Fruit fly (Drosophila melanogaster) whole organism, embryonic: ENCODE measurements around the gene IntS9.
A peak's percentile ranks its signal among the peaks of the same experiment; 100 is the strongest.

Experiments
- Asciz ChIP-seq: fragments of 200-800 bp; sonication (Bioruptor generic); optimal IDR thresholded peaks from 2 replicates; lab custom pipeline; 2017; ENCODE audit warnings: missing biosample characterization, mild to moderate bottlenecking, missing genetic modification characterization, missing genetic modification reagents
- B-H2 ChIP-seq: fragments of 200-800 bp; sonication (Bioruptor generic); optimal IDR thresholded peaks from 2 replicates; lab custom pipeline; 2018; ENCODE audit warnings: missing biosample characterization, mild to moderate bottlenecking, missing genetic modification characterization
- CG10366 ChIP-seq: fragments of 200-800 bp; sonication (Bioruptor generic); IDR thresholded peaks from 2 replicates; pipeline ENCODE4 v1.3.6; 2022; ENCODE audit warnings: missing biosample characterization, missing genetic modification characterization
- CG10959 ChIP-seq: fragments of 200-800 bp; sonication (Bioruptor generic); IDR thresholded peaks from 2 replicates; pipeline ENCODE4 v1.3.6; 2022; ENCODE audit warnings: missing biosample characterization, missing genetic modification characterization
- CG12659 ChIP-seq: fragments of 200-800 bp; sonication (Bioruptor generic); optimal IDR thresholded peaks from 3 replicates; lab custom pipeline; 2017; ENCODE audit warnings: mild to moderate bottlenecking, missing biosample characterization, missing genetic modification reagents, missing genetic modification characterization
- CG15514 ChIP-seq: fragments of 200-800 bp; sonication (Bioruptor generic); optimal IDR thresholded peaks from 3 replicates; lab custom pipeline; 2017; ENCODE audit warnings: missing biosample characterization, missing genetic modification characterization, mild to moderate bottlenecking, moderate library complexity, missing genetic modification reagents
- CG17385 ChIP-seq: fragments of 200-800 bp; sonication (Bioruptor generic); optimal IDR thresholded peaks from 3 replicates; lab custom pipeline; 2018; ENCODE audit warnings: missing biosample characterization, mild to moderate bottlenecking, missing genetic modification characterization
- CG17802 ChIP-seq: fragments of 200-800 bp; sonication (Bioruptor generic); optimal IDR thresholded peaks from 2 replicates; lab custom pipeline; 2018; ENCODE audit warnings: missing biosample characterization, mild to moderate bottlenecking, missing genetic modification characterization, moderate library complexity
- CG2889 ChIP-seq: fragments of 200-800 bp; sonication (Bioruptor generic); IDR thresholded peaks from 3 replicates; pipeline ENCODE4 v1.3.6; 2022; ENCODE audit warnings: missing biosample characterization, missing genetic modification characterization
- CG34224 ChIP-seq: fragments of 200-800 bp; sonication (Bioruptor generic); IDR thresholded peaks from 3 replicates; pipeline ENCODE4 v1.3.6; 2022; ENCODE audit warnings: missing biosample characterization, missing genetic modification characterization; ENCODE audit not compliant: partially characterized antibody
- CG5245 ChIP-seq: fragments of 200-800 bp; sonication (Bioruptor generic); optimal IDR thresholded peaks from 3 replicates; lab custom pipeline; 2016; ENCODE audit warnings: missing biosample characterization, missing genetic modification characterization
- CG7839 ChIP-seq: fragments of 200-800 bp; sonication (Bioruptor generic); optimal IDR thresholded peaks from 3 replicates; lab custom pipeline; 2018; ENCODE audit warnings: missing biosample characterization, mild to moderate bottlenecking, missing genetic modification characterization, moderate library complexity
- CG8765 ChIP-seq: fragments of 200-800 bp; sonication (Bioruptor generic); IDR thresholded peaks from 2 replicates; pipeline ENCODE4 v1.3.6; 2022; ENCODE audit warnings: missing biosample characterization, missing genetic modification characterization
- CG9437 ChIP-seq: fragments of 200-800 bp; sonication (Bioruptor generic); optimal IDR thresholded peaks from 2 replicates; lab custom pipeline; 2018; ENCODE audit warnings: missing biosample characterization, mild to moderate bottlenecking, missing genetic modification characterization
- CTCF ChIP-seq: fragments of 200-800 bp; sonication (Bioruptor generic); optimal IDR thresholded peaks from 2 replicates; lab custom pipeline; 2017; ENCODE audit warnings: missing biosample characterization, mild to moderate bottlenecking, missing genetic modification characterization, moderate library complexity
- Dll ChIP-seq: fragments of 200-800 bp; sonication (Bioruptor generic); IDR thresholded peaks from 4 replicates; pipeline ENCODE4 v1.3.6; 2022; ENCODE audit warnings: missing biosample characterization, missing genetic modification characterization; ENCODE audit not compliant: partially characterized antibody
- Dp ChIP-seq: fragments of 200-800 bp; sonication (Bioruptor generic); optimal IDR thresholded peaks from 2 replicates; lab custom pipeline; 2018; ENCODE audit warnings: missing biosample characterization, mild to moderate bottlenecking, missing genetic modification characterization, moderate library complexity
- E2f2 ChIP-seq: fragments of 200-800 bp; sonication (Bioruptor generic); IDR thresholded peaks from 2 replicates; pipeline ENCODE4 v1.3.6; 2022; ENCODE audit warnings: missing biosample characterization, missing genetic modification characterization
- HLHmδ ChIP-seq: fragments of 200-800 bp; sonication (Bioruptor generic); optimal IDR thresholded peaks from 2 replicates; lab custom pipeline; 2018; ENCODE audit warnings: missing biosample characterization, mild to moderate bottlenecking, missing genetic modification characterization, moderate library complexity
- HmgD ChIP-seq: fragments of 200-800 bp; sonication (Bioruptor generic); optimal IDR thresholded peaks from 3 replicates; lab custom pipeline; 2016; ENCODE audit warnings: missing biosample characterization, missing genetic modification characterization
- MBD-R2 ChIP-seq: fragments of 200-800 bp; sonication (Bioruptor generic); IDR thresholded peaks from 2 replicates; pipeline ENCODE4 v1.3.6; 2022; ENCODE audit warnings: missing biosample characterization, missing genetic modification characterization
- MESR4 ChIP-seq: fragments of 200-800 bp; sonication (Bioruptor generic); optimal IDR thresholded peaks from 2 replicates; lab custom pipeline; 2018; ENCODE audit warnings: missing biosample characterization, mild to moderate bottlenecking, missing genetic modification characterization, moderate library complexity
- Mad ChIP-seq: fragments of 200-800 bp; sonication (Bioruptor generic); optimal IDR thresholded peaks from 2 replicates; lab custom pipeline; 2016; ENCODE audit warnings: missing biosample characterization, missing genetic modification characterization
- Myb ChIP-seq: fragments of 200-800 bp; sonication (Bioruptor generic); optimal IDR thresholded peaks from 2 replicates; lab custom pipeline; 2016; ENCODE audit warnings: missing biosample characterization, missing genetic modification characterization
- bbx ChIP-seq: fragments of 200-800 bp; sonication (Bioruptor generic); IDR thresholded peaks from 2 replicates; pipeline ENCODE4 v1.3.6; 2022; ENCODE audit warnings: missing biosample characterization, missing genetic modification characterization; ENCODE audit not compliant: partially characterized antibody
- crol ChIP-seq: fragments of 200-800 bp; sonication (Bioruptor generic); IDR thresholded peaks from 2 replicates; pipeline ENCODE4 v1.3.6; 2022; ENCODE audit warnings: missing biosample characterization, missing genetic modification characterization
- crp ChIP-seq, 2 experiments: fragments of 200-800 bp; sonication (Bioruptor generic); optimal IDR thresholded peaks; 2 replicates in 1 of 2; 3 replicates in 1 of 2; lab custom pipeline; 2017; ENCODE audit warnings: missing biosample characterization in 2 of 2, missing genetic modification characterization in 2 of 2, mild to moderate bottlenecking in 1 of 2, moderate library complexity in 1 of 2
- jigr1 ChIP-seq: fragments of 200-800 bp; sonication (Bioruptor generic); IDR thresholded peaks from 3 replicates; pipeline ENCODE4 v1.3.6; 2022; ENCODE audit warnings: missing biosample characterization, missing genetic modification characterization
- onecut ChIP-seq: fragments of 200-800 bp; sonication (Bioruptor generic); IDR thresholded peaks from 2 replicates; pipeline ENCODE4 v1.3.6; 2022; ENCODE audit warnings: missing biosample characterization, missing genetic modification characterization
- org-1 ChIP-seq: fragments of 200-800 bp; sonication (Bioruptor generic); optimal IDR thresholded peaks from 2 replicates; lab custom pipeline; 2017; ENCODE audit warnings: missing biosample characterization, missing genetic modification characterization
- pum ChIP-seq: fragments of 200-800 bp; sonication (Bioruptor generic); optimal IDR thresholded peaks from 2 replicates; lab custom pipeline; 2016; ENCODE audit warnings: missing biosample characterization, missing genetic modification characterization
- pzg ChIP-seq: fragments of 200-800 bp; sonication (Bioruptor generic); optimal IDR thresholded peaks from 3 replicates; lab custom pipeline; 2018; ENCODE audit warnings: missing biosample characterization, mild to moderate bottlenecking, missing genetic modification characterization, moderate library complexity
- repo ChIP-seq: fragments of 200-800 bp; sonication (Bioruptor generic); optimal IDR thresholded peaks from 2 replicates; lab custom pipeline; 2016; ENCODE audit warnings: missing biosample characterization, missing genetic modification characterization
- shn ChIP-seq: fragments of 200-800 bp; sonication (Bioruptor generic); optimal IDR thresholded peaks from 3 replicates; lab custom pipeline; 2016; ENCODE audit warnings: missing biosample characterization, missing genetic modification characterization
- usp ChIP-seq: fragments of >200 bp; optimal IDR thresholded peaks from 2 replicates; lab custom pipeline; 2017; ENCODE audit warnings: missing biosample characterization, missing genetic modification characterization
- vvl ChIP-seq: fragments of 200-800 bp; sonication (Bioruptor generic); IDR thresholded peaks from 2 replicates; pipeline ENCODE4 v1.3.6; 2022; ENCODE audit warnings: missing biosample characterization, missing genetic modification characterization

IntS9 gene

DNA sequence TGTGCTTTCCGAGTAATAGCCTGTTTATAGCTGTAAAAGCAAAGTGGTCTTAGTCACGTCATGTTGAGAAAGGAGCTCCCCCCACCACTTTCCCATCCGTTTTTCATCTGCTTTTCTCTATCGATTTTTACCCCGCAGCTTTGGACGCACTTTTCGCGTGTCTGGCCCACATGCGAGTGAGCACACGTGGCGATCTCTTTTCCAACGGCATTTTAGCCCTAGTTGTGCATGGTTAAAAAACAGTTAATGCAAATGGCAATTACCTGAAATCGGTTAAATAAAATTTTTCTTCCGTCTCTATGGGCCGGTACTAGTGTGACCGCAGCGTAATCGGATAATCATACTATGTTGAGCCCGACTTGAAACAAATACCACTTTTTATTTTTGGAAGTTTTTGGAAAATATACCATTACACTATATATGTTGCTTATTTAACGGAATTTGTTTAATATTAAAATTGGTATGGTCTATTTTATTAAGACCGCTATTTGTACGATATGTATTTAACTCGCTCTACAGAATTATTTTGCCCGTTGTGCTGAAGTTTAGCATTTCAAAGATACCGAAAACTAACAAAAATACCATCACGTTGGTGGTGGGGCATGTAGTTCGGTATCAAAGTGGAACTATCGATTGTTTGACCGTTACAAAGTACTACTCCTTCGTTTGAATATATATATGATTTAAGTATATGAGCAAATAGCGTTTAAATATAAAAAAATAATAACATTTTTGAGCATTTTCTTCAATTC is 6.8 kb upstream of the IntS9 start, which contains the start of gene Zn72D (continued):
- TF ChIP-seq CG10366 (no peak), CTCF (GFP tag; lab: Kevin White, UChicago) (no peak), crol (GFP tag; lab: Robert Waterston, UW) (0 out of 2 replicates have a peak, but pooled peaks have one; percentile 7), vvl (0 out of 2 replicates have a peak, but pooled peaks have one; percentile 38), CG10959 (GFP tag; lab: Robert Waterston, UW) (no peak), Myb (GFP tag; lab: Kevin White, UChicago) (peak; percentile 77), CG7839 (no peak), org-1 (GFP tag; lab: Kevin White, UChicago) (no peak), jigr1 (GFP tag; lab: Robert Waterston, UW) (no peak), pum (GFP tag; lab: Kevin White, UChicago) (no peak), CG12659 (GFP tag; lab: Kevin White, UChicago) (peak; percentile 22), usp (GFP tag; lab: Kevin White, UChicago) (no peak), HLHmδ (GFP tag; lab: Kevin White, UChicago) (no peak), Mad (GFP tag; lab: Kevin White, UChicago) (no peak), shn (GFP tag; lab: Kevin White, UChicago) (no peak), CG2889 (no peak), bbx (GFP tag; lab: Robert Waterston, UW) (no peak), CG5245 (GFP tag; lab: Kevin White, UChicago) (no peak), B-H2 (GFP tag; lab: Kevin White, UChicago) (no peak), HmgD (GFP tag; lab: Kevin White, UChicago) (no peak)

DNA sequence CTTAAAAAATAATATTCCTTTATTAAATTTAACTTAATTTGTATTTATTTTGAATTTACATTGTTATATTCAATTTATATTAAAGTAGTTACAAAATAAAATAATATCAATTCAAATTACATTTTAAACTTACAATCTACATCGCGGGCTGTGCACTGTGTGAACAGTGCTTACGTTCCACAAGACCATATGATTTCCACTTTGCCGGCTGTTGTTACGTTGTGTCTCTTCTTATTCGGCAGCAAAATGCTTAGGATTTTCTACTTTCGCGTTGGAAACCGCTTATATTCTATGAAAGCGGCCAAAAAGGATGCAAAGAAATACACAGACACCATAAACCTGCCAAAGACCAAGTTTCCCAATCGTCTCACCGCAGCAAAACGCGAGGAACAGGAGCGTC is 5.4 kb downstream of the IntS9 start, which contains the start of gene IleRS-m:
Gene IleRS-m (plus strand): TSS at position 222 of the 400 bp plus-strand sequence.
- no peak for TF ChIP-seq CG8765 (GFP tag; lab: Robert Waterston, UW)
- 0 out of 3 replicates have a peak, but pooled peaks have one; percentile 27 for TF ChIP-seq CG34224 (GFP tag; lab: Robert Waterston, UW)
- TF ChIP-seq MBD-R2 (GFP tag; lab: Robert Waterston, UW) = peak; percentile 76
- TF ChIP-seq CG17385 (GFP tag; lab: Kevin White, UChicago) = peak; percentile 96
- peak; percentile 87 for TF ChIP-seq CG15514 (GFP tag; lab: Kevin White, UChicago)
- peak; percentile 53 to 89 for TF ChIP-seq crp (GFP tag; optimal IDR thresholded peaks at IDR 0.05; lab: Kevin White, UChicago)
- TF ChIP-seq CG9437 (GFP tag; lab: Kevin White, UChicago) = peak; percentile 98
- TF ChIP-seq Asciz (GFP tag; lab: Kevin White, UChicago) = no peak
- TF ChIP-seq Dll (GFP tag; lab: Robert Waterston, UW) = 0 out of 4 replicates have a peak, but pooled peaks have one; percentile 11
- peak; percentile 99 for TF ChIP-seq CG17802 (tag; lab: Kevin White, UChicago)
- TF ChIP-seq Mad (GFP tag; lab: Kevin White, UChicago) = no peak
- peak; percentile 96 for TF ChIP-seq E2f2
- TF ChIP-seq pzg (GFP tag; lab: Kevin White, UChicago) = peak; percentile 39
- TF ChIP-seq onecut (GFP tag; lab: Robert Waterston, UW) = no peak
- TF ChIP-seq Dp (GFP tag; lab: Kevin White, UChicago) = peak; percentile 90
- peak; percentile 20 for TF ChIP-seq MESR4 (GFP tag; lab: Kevin White, UChicago)

DNA sequence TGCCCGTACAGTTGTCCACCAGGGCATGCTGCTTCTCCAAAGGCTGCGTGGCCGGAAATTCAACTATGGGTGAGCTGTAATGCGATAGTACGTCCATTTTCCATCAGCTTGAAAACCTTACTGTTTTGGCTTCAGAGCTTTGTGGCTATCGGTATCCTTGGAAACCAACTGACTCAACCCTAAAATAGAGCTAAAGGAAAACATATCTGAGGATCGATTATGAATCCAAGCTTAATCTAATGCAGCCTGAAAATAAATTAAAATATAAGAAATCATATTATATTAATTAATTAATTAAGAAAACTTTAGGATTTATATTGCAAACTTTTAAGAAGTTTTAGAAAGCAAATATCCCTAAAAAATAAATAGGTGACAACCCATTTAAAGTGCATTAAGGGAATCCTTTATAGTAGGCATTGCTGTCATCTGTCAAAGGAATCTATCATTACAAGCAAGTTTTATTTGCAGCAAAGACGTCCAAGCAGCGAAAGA is 8.0 kb downstream of the IntS9 start, which contains the start of the genes CG13074 and ATPsynbetaL:
Gene CG13074 (minus strand): TSS at position 101 of the 492 bp plus-strand sequence.
Gene ATPsynbetaL (plus strand): TSS at position 442 of the 492 bp plus-strand sequence.
- no peak for TF ChIP-seq repo (GFP tag; lab: Kevin White, UChicago)
